Worm (Caenorhabditis elegans) whole organism, early embryonic: Measurements from ENCODE around the gene fbxa-143.

Experiments used
- B0310.2 ChIP-seq: sonication (generic microtip); optimal IDR thresholded peaks from 2 replicates; lab custom pipeline; 2016; ENCODE audit warnings: mild to moderate bottlenecking, missing genetic modification characterization, missing compliant biosample characterization
- F13C5.2 ChIP-seq: sonication (generic microtip); optimal IDR thresholded peaks from 2 replicates; lab custom pipeline; 2017; ENCODE audit warnings: mild to moderate bottlenecking, missing genetic modification characterization, inconsistent platforms, missing compliant biosample characterization
- aly-1 ChIP-seq: sonication (generic microtip); optimal IDR thresholded peaks from 2 replicates; lab custom pipeline; 2016; ENCODE audit warnings: missing genetic modification characterization, missing compliant biosample characterization
- ama-1 ChIP-seq: fragments of 150-350 bp; optimal IDR thresholded peaks from 2 replicates; lab custom pipeline; 2014
- ceh-13 ChIP-seq: fragments of 200-800 bp; sonication (Bioruptor generic); optimal IDR thresholded peaks from 2 replicates; lab custom pipeline; 2018; ENCODE audit warnings: mild to moderate bottlenecking, missing genetic modification characterization, missing compliant biosample characterization
- ceh-36 ChIP-seq: sonication (generic microtip); optimal IDR thresholded peaks from 2 replicates; lab custom pipeline; 2016; ENCODE audit warnings: missing genetic modification characterization, inconsistent platforms, missing compliant biosample characterization
- ets-7 ChIP-seq: sonication (generic microtip); optimal IDR thresholded peaks from 2 replicates; lab custom pipeline; 2016; ENCODE audit warnings: missing genotype, missing genetic modification characterization, missing compliant biosample characterization
- flt-1 ChIP-seq: fragments of 200-800 bp; sonication (Bioruptor generic); IDR thresholded peaks from 2 replicates; pipeline ENCODE4 v1.3.6; 2022; ENCODE audit warnings: missing genetic modification characterization, missing compliant biosample characterization
- hmbx-1 ChIP-seq: sonication (generic microtip); optimal IDR thresholded peaks from 2 replicates; lab custom pipeline; 2016; ENCODE audit warnings: mild to moderate bottlenecking, missing genetic modification characterization, missing compliant biosample characterization
- hmg-4 ChIP-seq: fragments of 200-800 bp; sonication (Bioruptor generic); optimal IDR thresholded peaks from 2 replicates; lab custom pipeline; 2018; ENCODE audit warnings: mild to moderate bottlenecking, missing genetic modification characterization, missing compliant biosample characterization
- hnd-1 ChIP-seq: sonication (generic microtip); optimal IDR thresholded peaks from 2 replicates; lab custom pipeline; 2016; ENCODE audit warnings: missing genetic modification characterization, missing compliant biosample characterization
- scrt-1 ChIP-seq: fragments of 200-800 bp; sonication (Bioruptor generic); IDR thresholded peaks from 2 replicates; pipeline ENCODE4 v1.3.6; 2022; ENCODE audit warnings: missing genetic modification characterization, missing compliant biosample characterization
- tbx-11 ChIP-seq: fragments of 200-800 bp; sonication (Bioruptor generic); IDR thresholded peaks from 2 replicates; pipeline ENCODE4 v1.3.6; 2022; ENCODE audit warnings: missing genetic modification characterization, missing compliant biosample characterization

DNA sequence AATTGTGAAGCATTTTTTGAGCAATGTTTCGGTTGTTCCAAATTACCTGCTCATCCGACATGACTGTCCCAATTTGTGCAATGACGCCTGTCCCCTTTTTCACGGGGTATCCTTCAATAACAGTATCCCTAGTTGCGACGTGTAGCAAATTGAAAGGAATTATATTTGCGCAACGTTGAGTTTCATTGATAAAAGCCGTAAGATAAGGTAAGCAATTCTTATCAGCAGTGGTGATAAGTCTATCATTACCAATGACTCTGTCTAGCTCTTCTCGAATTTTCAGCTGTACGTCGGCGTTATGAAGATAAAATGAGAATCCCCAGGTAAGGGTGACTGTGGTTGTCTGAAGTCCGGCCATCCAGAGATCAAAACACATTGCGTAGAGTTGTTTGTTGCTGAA, 46.8 kb upstream of the fbxa-143 start:
- no peak for TF ChIP-seq ceh-36 (tag; lab: Kevin White, UChicago)
- TF ChIP-seq flt-1 = no peak
- no peak for TF ChIP-seq tbx-11 (GFP tag; lab: Robert Waterston, UW)
- no peak for TF ChIP-seq ceh-13
- no peak for TF ChIP-seq ama-1 (lab: Kevin White, UChicago)
- no peak for TF ChIP-seq scrt-1 (GFP tag; lab: Robert Waterston, UW)
- TF ChIP-seq hmg-4 = no peak
- TF ChIP-seq hnd-1 = no peak
- TF ChIP-seq B0310.2 (tag; lab: Kevin White, UChicago) = no peak
- TF ChIP-seq hmbx-1 (tag; lab: Kevin White, UChicago) = no peak
- TF ChIP-seq aly-1 (tag; lab: Kevin White, UChicago) = no peak
- no peak for TF ChIP-seq ets-7 (tag; lab: Kevin White, UChicago)
- no peak for TF ChIP-seq F13C5.2 (tag; lab: Kevin White, UChicago)
